Fruit fly (Drosophila melanogaster) Kc167 (cell line): Measurements from ENCODE around the gene CG32106.
A peak's percentile ranks its signal among the peaks of the same experiment; 100 is the strongest.

Experiments used
- Myc ChIP-seq: fragments of >200 bp; optimal IDR thresholded peaks from 2 replicates; lab custom pipeline; 2017; ENCODE audit warnings: missing external identifiers
- Sin3A ChIP-seq: fragments of >200 bp; optimal IDR thresholded peaks from 2 replicates; lab custom pipeline; 2018; ENCODE audit warnings: missing external identifiers
- h ChIP-seq: fragments of >200 bp; optimal IDR thresholded peaks from 3 replicates; lab custom pipeline; 2018; ENCODE audit warnings: missing external identifiers
- insv ChIP-seq: fragments of >200 bp; optimal IDR thresholded peaks from 3 replicates; lab custom pipeline; 2018; ENCODE audit warnings: missing external identifiers
- psq ChIP-seq: fragments of >200 bp; optimal IDR thresholded peaks from 2 replicates; lab custom pipeline; 2017; ENCODE audit warnings: missing external identifiers
- ttk ChIP-seq: sonication (Bioruptor generic); optimal IDR thresholded peaks from 2 replicates; lab custom pipeline; 2017; ENCODE audit warnings: missing external identifiers

CG32106 gene

DNA sequence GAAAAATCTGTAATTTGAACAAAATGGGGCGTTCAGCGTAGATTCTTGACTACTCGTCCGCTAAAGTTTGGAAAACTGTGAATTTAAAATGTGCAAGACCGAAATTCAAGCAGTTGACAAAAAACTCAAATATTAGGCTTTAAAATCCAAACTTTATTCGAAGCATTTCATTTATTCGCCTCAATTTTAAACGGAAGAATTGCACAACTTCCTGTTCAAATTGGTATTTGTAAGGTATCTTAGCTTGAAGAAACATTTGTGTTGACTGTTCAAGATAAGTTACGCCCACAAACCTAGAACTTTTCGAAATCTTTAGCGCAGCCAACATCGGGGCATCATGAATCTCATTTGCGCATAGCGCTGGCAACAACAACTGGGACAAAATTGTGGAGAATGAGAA is at the start of gene CG32106:
TSS of gene CG32106 (minus strand) at position 101 of the 400 bp plus-strand sequence.
- TF ChIP-seq h, result no peak

DNA sequence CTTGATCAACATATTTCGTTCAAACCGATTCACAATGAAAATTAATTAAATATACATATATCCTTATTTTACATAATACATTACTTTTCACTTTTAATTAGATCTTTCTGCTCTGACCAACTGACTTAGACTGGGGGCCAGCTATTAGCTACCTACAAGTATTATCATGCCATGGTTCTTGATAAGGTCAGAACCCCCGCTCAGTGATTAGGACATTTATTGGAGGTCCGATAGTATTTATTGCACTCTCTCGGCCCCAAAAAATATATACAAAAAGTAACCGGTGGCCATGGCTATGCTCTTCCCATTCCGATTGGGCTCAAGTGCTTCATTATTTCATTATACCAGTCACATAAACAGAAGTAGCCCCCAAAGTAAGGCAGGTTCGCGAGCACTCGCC is 49.2 kb upstream of the CG32106 start:
- TF ChIP-seq ttk (lab: Kevin White, UChicago) (no peak), Myc (lab: Kevin White, UChicago) (no peak), Sin3A (no peak), insv (lab: Kevin White, UChicago) (no peak), psq (lab: Kevin White, UChicago) (no peak), h (no peak)

dm6 chr3L:12815756-12816155 is 37.2 kb upstream of the CG32106 start:
- TF ChIP-seq h (no peak), psq (lab: Kevin White, UChicago) (no peak), Sin3A (no peak), Myc (lab: Kevin White, UChicago) (no peak), insv (lab: Kevin White, UChicago) (no peak), ttk (lab: Kevin White, UChicago) (no peak)

dm6 chr3L:12814806-12815205 is 36.3 kb upstream of the CG32106 start:
- no peak for TF ChIP-seq Myc (lab: Kevin White, UChicago)
- TF ChIP-seq Sin3A, result no peak
- TF ChIP-seq insv (lab: Kevin White, UChicago), result no peak

- TF ChIP-seq insv (lab: Kevin White, UChicago) (no peak), h (no peak), ttk (lab: Kevin White, UChicago) (no peak), psq (lab: Kevin White, UChicago) (no peak), Sin3A (no peak), Myc (lab: Kevin White, UChicago) (no peak)
Measured at dm6 chr3L:12813907-12814306, 35.4 kb upstream of the CG32106 start, which contains the start of the genes Sf3a2 and CG42588. Sf3a2 (minus strand) TSS chr3L:12814019. CG42588 (plus strand) TSS chr3L:12814254.

DNA sequence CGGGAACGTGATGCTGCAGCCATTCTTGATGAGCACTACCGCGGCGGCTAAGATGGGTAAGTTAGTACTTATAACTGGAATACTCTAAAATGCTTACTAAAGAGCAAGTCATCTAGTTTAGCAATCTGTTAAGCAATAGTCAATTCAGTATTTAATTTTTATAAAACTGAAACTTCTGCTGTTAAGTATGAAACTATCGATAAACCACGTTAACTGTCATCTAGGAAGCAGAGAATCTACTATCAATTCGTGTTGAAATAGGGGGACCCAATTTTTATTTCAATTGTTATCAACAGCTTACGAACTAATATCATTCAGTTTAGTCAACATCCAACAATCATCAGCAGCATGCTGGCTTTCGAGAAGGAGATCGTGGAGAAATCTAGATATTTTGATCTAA is 29.9 kb upstream of the CG32106 start, which contains the start of gene CG32110:
TSS of gene CG32110 (plus strand) at position 301 of the 400 bp plus-strand sequence.
- TF ChIP-seq h, result no peak

DNA sequence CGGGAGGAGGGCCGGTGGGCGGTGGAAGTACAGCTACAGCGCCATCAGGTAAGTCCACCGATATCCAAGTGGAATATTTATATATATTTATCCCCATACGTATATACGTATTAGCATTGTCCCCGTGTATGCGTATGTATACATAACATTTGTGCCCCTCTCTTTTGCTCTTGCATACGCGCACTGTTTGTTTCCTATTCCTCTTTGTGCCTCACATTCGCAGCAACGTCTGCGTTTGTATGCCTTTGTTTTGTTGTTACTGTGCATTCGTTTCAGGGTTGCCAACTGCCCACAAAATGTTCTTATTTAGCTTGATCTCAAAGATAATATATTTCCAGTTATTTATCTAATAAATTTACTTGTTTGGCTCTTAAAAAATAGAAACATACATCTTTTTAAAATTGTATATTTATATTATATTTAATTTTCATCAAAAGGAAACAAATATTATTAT is 27.8 kb upstream of the CG32106 start:
- TF ChIP-seq Sin3A (no peak), psq (lab: Kevin White, UChicago) (peak; percentile 97)

DNA sequence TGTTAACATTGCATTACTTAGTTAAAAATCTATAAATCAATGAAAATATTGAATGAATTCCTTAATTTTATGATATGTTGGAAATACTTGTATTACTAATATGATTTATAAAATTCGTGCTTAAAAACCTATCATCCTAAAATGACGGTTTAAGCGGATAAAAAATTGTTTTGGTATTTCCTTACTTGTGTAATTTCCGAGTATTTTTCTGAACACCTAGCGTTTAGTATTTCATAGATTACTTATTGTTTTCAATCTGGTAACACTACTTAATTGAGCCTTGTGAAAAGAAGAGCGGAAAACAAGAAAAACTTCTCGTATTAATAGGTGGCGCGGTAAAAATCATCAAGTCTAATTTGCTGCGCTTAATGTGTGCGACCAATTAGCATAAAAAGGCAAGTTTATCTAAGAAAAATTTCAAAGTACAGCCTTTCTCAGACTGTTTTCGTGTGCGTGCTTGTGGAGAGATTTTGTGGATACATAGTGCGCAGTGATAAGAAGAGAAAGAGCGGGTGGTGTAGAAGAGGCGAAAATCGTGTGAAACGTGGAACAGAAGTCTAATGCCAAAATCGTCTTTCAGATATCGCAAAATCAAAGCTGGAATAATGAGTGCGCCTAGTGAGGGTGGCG is 27.3 kb upstream of the CG32106 start, which contains the start of gene Sap130:
TSS of gene Sap130 (plus strand) at position 243 of the 630 bp plus-strand sequence.
- TF ChIP-seq Sin3A (no peak), Myc (lab: Kevin White, UChicago) (no peak)

dm6 chr3L:12804730-12805170 is 26.2 kb upstream of the CG32106 start, which contains the start of gene Atg1:
Atg1 (minus strand) TSS chr3L:12805116.
- TF ChIP-seq psq (lab: Kevin White, UChicago), result no peak
- TF ChIP-seq Sin3A, result no peak
- no peak for TF ChIP-seq h
- TF ChIP-seq Myc (lab: Kevin White, UChicago), result no peak
- TF ChIP-seq insv (lab: Kevin White, UChicago), result no peak
- TF ChIP-seq ttk (lab: Kevin White, UChicago), result no peak

DNA sequence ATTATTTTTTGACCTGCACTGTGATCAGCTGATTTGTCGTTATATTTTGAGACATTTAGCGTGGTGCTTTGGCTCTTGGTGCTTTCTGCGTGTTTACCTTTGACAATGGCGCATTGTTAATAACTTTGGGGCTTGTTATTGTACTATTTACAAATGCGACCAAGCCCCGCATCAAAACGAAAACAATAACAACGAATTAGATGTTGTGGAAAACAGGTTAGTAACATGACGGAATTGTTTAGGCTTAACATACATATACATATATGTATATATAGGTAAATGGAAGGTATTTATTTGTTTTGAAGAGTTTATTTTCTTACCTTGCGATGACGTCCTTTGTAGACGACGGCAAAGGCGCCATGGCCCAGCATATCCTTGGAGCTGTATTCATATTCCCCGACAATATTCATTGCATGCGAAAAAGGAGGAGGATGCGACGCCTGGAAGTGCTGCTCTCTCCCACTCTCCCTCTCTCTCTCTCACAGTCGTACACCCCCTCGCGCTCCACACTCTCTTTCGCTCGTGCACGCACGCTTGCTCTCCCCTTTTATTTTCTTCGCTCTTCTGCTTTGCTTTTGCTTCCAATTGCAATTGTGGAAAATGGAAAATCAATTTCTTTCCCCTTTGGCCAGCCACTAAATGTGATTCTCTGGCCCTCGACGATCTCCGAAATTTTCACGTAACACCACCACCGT is 25.7 kb upstream of the CG32106 start:
- no peak for TF ChIP-seq Sin3A
- no peak for TF ChIP-seq Myc (lab: Kevin White, UChicago)
- TF ChIP-seq ttk (lab: Kevin White, UChicago), result no peak
- no peak for TF ChIP-seq h
- no peak for TF ChIP-seq psq (lab: Kevin White, UChicago)
- TF ChIP-seq insv (lab: Kevin White, UChicago), result no peak

DNA sequence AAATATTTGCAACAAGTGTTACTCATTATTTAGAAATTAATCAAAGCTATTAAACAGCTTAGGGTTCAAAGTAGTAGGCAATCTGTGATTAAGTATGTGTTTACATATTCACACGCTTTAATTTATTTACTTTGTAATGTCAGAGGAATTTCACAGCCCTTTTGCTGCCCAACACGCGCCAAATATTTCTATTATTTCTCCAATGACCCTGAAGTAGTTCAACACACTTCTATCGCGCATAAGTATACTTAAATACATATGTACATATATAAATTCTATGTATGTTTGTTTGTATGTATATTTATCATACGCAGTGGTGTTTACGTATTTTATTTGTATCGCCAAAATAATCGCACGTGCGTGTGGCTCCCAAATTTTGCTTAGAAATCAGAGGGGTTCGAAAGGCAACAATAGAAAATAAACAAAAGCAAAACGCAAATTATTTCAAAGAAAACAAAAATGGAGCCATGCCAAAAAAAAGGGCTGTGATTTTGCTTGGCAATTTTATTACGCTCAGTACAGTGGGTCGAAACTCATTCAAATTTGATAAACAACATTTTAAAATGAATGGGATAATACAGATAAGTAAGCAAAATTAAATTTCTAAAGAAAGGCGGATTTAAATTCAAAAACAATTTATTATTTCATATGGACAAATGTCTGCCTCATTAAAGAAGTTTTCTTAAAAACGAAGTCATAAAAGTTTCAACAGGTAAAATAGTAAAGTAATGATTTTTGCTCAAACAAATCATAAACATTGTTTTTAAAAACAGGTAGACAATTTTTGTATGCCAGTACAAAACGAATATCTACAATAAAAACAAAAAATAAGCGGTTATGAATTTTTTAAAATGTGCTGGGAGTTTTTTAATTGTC is 24.9 kb upstream of the CG32106 start:
- TF ChIP-seq psq (lab: Kevin White, UChicago) (no peak), insv (lab: Kevin White, UChicago) (no peak), Myc (lab: Kevin White, UChicago) (no peak), h (no peak)

dm6 chr3L:12802443-12802865 is 23.9 kb upstream of the CG32106 start:
- TF ChIP-seq Myc (lab: Kevin White, UChicago), result no peak
- TF ChIP-seq Sin3A, result no peak
- no peak for TF ChIP-seq insv (lab: Kevin White, UChicago)
- TF ChIP-seq ttk (lab: Kevin White, UChicago), result no peak
- TF ChIP-seq psq (lab: Kevin White, UChicago), result no peak
- no peak for TF ChIP-seq h
